Worm (Caenorhabditis elegans): ENCODE results near the gene ZC239.17.
"Not testable (repeated sequence)": the region's sequence is repeated elsewhere in the genome, so short reads cannot be mapped to it uniquely, and the experiment has no call there.

Gene ZC239.17

DNA sequence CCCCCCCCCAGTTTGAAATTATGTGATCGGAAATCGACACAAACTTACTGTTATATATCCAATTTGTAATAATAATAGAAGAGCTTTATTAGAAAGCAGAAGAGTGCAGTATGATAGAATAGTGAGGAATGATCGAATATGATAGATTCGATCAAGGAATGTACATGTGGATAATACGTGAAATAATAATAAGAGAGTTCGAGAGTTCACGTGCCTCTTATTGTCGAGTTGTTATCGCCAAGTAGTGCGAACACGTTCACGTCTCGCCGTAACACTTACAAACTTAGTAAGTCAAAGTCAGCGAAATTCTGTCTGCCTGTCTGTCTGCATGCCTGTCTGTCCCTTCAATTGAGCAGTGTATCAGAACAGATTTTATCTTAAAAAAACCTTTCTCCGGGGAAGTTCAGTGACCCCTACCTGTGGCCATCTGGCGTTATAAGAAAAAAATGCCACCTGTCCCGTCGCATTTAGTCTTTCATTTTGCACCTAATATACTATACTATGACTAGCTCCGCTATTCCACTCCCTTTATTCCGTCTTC, 42.3 kb downstream of the ZC239.17 start, which contains the start of the genes Y27F2A.6 and Y27F2A.8:
TSS of gene Y27F2A.6 (minus strand) at position 101 of the 541 bp plus-strand sequence.
TSS of gene Y27F2A.8 (plus strand) at position 491 of the 541 bp plus-strand sequence.
- not testable (repeated sequence) for TF ChIP-seq lsy-2 (tag; optimal IDR thresholded peaks at IDR 0.05); dpl-1 (GFP tag; optimal IDR thresholded peaks at IDR 0.05); jun-1 (tag; optimal IDR thresholded peaks at IDR 0.05)

DNA sequence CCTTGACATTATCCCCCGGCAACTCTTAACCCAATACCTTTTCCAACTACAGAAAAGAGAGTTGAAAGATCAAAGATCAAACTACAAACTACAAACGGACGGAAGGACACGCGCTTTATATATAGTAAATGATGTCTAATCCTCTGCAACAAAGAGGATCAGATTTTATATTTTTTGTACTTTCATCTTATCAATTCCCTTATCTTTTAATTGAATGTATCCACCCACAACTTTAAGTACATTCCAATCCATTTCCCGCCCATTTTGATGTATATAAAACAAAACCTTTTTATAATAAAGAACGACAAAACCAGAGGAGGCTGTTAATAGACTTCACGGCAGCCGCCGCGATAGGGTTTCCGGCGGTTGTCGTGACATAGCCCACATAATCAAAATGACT, 48.0 kb downstream of the ZC239.17 start, which contains the start of gene sri-40:
TSS of gene sri-40 (plus strand) at position 301 of the 400 bp plus-strand sequence.
- TF ChIP-seq ama-1 (optimal IDR thresholded peaks at IDR 0.05); unc-86 (tag; optimal IDR thresholded peaks at IDR 0.05); C04F5.9 (tag; optimal IDR thresholded peaks at IDR 0.05): not testable (repeated sequence)
